Fruit fly (Drosophila melanogaster): Measurements from ENCODE around the gene CG2200.

The CG2200 gene

DNA sequence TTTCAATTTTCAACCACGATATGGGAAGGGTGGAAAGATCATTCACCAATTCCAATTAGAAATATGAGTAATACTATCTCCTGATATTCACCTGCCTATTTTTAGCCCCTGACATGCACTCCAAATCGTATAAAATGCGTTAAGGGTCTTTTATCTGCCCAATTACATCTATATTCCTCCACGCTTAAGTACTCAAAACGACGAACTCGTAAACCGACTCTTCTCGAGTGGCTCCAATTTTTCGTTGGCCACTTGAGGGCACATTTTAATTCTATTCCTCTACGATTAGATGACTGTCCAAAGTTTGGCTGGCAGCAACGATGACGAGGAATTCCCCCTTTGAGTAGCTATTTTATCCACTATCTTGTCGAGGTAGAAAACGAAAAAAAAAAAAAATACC lies 7.7 kb downstream of the CG2200 start:
- TF ChIP-seq h (GFP tag; optimal IDR thresholded peaks at IDR 0.05) (peak; percentile 27), dl (GFP tag; optimal IDR thresholded peaks at IDR 0.05; ENCODE audit: insufficient read depth in 1 of 2, partially characterized antibody in 2 of 2) (no peak), dsf (GFP tag; optimal IDR thresholded peaks at IDR 0.05; ENCODE audit: borderline replicate concordance) (no peak)

DNA sequence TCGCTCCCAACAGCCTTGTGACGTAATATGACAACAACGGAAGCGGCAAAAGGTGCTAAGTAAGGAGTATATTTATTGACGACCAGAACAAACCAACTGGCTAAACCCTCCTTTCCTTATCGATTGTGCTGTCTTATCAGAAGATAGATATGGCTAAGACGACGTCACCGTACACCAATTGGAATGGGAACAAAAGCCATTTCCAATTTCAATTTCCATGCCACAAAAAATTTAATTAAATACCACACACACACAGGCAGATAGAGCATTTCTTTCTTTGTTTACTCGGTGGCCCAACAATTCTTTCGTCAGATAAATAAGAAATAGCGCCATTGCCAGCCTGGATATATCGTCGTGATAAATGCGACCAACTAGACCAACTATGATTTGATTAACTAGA lies 10.5 kb downstream of the CG2200 start:
- TF ChIP-seq dmrt93B (GFP tag; optimal IDR thresholded peaks at IDR 0.05) (no peak), rgr (GFP tag; optimal IDR thresholded peaks at IDR 0.05) (no peak), psq (GFP tag; optimal IDR thresholded peaks at IDR 0.05) (no peak), lola (GFP tag; optimal IDR thresholded peaks at IDR 0.05) (no peak), CG9705 (GFP tag; optimal IDR thresholded peaks at IDR 0.05) (no peak)

DNA sequence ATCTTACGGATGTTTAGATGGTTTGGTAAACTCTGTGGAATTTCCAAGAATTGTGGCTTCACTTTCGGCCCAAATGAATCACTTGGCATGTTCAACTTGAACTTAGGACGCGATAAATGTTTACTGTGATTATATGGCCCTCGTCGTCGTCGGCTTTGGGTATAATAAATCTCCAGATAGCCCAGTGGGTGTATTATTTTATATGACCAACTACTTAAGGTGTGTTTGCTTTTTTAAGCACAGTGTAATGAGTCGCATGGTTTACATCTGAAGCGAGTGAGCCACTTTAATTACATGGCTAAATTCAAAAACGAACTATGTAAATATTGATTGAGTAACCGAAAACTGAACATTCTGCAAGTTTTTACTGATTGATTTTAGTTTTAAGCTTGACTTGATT lies 11.1 kb downstream of the CG2200 start:
- TF ChIP-seq rgr (GFP tag; optimal IDR thresholded peaks at IDR 0.05) (no peak), sv (GFP tag; optimal IDR thresholded peaks at IDR 0.05) (no peak), usp (GFP tag; optimal IDR thresholded peaks at IDR 0.05) (no peak), woc (GFP tag; optimal IDR thresholded peaks at IDR 0.05) (no peak), br (GFP tag; optimal IDR thresholded peaks at IDR 0.05) (no peak), Dfd (GFP tag; optimal IDR thresholded peaks at IDR 0.05) (no peak)

DNA sequence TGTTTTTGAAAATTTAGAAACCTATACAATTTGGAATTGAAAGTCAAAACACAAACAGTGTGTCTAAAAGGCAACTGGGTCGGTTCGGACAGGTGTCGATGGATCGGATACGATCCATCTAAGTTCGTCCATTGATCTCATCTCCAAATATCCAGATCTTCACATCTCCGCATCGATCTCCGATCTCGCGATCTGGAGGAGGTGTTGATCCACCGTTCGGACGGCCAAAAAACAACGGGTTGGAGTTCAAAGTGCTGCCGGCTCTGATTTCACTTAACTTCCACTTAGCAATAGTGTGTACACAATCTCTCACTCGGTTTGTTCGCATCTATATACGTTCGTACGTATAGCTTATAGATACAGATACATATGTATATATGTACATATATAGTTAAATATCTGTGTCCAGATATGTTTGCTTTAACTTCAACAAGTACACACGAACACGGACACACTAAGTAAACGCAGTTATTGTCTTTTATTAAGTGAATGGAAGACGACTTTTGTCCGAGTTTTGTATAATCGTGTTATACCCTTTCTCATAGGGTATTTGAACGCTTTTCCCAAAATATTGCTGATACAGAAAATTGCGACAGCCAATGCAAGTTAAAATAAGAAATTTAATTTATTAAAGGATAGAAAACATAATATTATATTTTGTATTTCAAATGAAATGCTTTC lies 14.2 kb downstream of the CG2200 start, which contains the start of gene Fer3HCH:
Gene Fer3HCH (minus strand): TSS at position 51 of the 681 bp plus-strand sequence.
- no peak for TF ChIP-seq usp (GFP tag; optimal IDR thresholded peaks at IDR 0.05)

DNA sequence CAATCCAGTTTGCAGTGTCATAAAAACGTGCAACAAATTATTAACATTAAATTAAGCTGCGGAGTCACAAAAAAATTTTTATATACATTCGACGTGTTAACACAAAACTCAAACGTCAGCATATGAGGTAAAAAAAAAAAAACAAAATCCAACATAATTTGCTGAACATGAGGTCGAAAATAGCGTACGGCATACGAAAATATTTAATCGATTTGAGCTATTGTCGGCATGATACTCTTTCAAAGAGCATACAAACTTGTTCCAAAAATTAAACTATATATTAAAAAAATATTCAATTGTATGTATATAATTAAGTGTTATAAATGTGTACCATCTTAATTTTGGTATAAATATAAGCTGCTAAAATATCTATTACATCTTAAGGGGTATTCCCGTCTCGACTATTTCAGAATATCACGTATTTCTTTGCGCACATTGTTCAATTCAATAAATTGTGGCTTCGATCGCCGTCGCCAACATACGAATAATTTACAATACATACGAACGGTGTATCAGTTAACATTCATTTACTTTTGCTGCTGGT lies 15.6 kb downstream of the CG2200 start:
- TF ChIP-seq HLH106 (tag; optimal IDR thresholded peaks at IDR 0.05) = peak; percentile 32
- TF ChIP-seq psq (GFP tag; optimal IDR thresholded peaks at IDR 0.05) = peak; percentile 11
- no peak for TF ChIP-seq fru (GFP tag; optimal IDR thresholded peaks at IDR 0.05)
- no peak for TF ChIP-seq Sp1 (GFP tag; optimal IDR thresholded peaks at IDR 0.05)

DNA sequence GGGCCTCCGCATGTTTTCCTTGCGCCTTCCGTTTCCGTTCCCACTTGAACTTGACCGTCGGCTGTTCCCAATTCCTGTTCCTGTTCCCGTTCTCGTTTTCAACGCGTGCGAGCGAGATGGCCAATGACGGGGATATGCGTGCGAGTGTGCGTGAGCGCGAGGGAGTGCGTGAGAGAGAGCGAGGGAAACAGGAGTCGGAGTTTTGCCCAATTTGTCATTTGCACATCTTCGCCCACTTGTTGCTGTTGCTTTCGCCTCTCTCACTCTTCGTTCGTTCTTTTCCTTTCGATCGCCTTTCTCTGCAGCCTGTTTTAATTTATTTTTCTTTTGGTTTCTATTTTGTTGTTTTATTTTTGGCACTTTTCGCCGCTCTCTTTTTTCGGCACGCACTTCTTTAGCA lies 17.7 kb downstream of the CG2200 start:
- no peak for TF ChIP-seq CrebA (GFP tag; optimal IDR thresholded peaks at IDR 0.05; ENCODE audit: borderline replicate concordance)
- peak; percentile 10 for TF ChIP-seq HLH106 (tag; optimal IDR thresholded peaks at IDR 0.05)
- TF ChIP-seq pan (optimal IDR thresholded peaks at IDR 0.05) = no peak
- TF ChIP-seq Jra (GFP tag; optimal IDR thresholded peaks at IDR 0.05) = no peak
- peak; percentile 55 for TF ChIP-seq Sp1 (GFP tag; optimal IDR thresholded peaks at IDR 0.05)
- TF ChIP-seq Myc (optimal IDR thresholded peaks at IDR 0.05) = peak; percentile 7
- peak; percentile 84 for TF ChIP-seq psq (GFP tag; optimal IDR thresholded peaks at IDR 0.05)

DNA sequence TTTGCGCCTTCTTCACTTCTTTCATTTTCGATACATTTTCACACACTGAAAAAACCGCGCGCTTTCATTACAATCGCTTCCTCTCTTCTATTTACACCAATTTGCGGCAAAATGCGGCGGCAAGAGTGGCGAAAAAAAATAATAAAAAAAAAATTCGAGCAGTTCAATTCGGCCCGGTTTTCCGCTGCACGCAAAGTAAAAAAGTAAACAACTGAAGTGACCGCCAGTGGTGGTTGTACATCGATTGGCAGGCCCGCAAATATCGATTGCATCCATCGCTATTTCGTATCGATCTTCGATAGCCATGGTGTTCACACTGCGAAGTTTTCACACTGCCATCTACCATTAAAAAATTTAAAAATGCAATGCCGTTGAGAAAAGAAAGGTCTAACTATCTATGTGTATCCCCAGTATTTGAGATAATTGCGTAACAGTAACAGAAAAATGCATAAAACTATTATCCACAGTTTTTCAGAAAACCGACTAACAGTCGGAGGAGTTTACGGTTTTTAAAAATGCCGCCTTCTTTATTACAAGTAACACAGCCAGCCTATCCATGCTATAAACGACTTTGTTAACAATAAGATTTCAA lies 18.2 kb downstream of the CG2200 start, which contains the start of gene Chpf:
Gene Chpf (minus strand): TSS at position 225 of the 592 bp plus-strand sequence.
- TF ChIP-seq HLH106 (tag; optimal IDR thresholded peaks at IDR 0.05) (no peak), psq (GFP tag; optimal IDR thresholded peaks at IDR 0.05) (peak; percentile 74), Hr83 (GFP tag; optimal IDR thresholded peaks at IDR 0.05; ENCODE audit: poor library complexity, severe bottlenecking) (peak; percentile 18), h (GFP tag; optimal IDR thresholded peaks at IDR 0.05) (peak; percentile 5), ey (GFP tag; optimal IDR thresholded peaks at IDR 0.05) (peak; percentile 8), lola (GFP tag; optimal IDR thresholded peaks at IDR 0.05) (no peak), Dif (GFP tag; optimal IDR thresholded peaks at IDR 0.05; ENCODE audit: partially characterized antibody) (no peak), woc (GFP tag; optimal IDR thresholded peaks at IDR 0.05) (peak; percentile 8), tai (GFP tag; optimal IDR thresholded peaks at IDR 0.05) (peak; percentile 10)
